Worm (Caenorhabditis elegans): Measurements from ENCODE around the gene his-74.
A peak's percentile ranks its signal among the peaks of the same experiment; 100 is the strongest.

The his-74 gene

DNA sequence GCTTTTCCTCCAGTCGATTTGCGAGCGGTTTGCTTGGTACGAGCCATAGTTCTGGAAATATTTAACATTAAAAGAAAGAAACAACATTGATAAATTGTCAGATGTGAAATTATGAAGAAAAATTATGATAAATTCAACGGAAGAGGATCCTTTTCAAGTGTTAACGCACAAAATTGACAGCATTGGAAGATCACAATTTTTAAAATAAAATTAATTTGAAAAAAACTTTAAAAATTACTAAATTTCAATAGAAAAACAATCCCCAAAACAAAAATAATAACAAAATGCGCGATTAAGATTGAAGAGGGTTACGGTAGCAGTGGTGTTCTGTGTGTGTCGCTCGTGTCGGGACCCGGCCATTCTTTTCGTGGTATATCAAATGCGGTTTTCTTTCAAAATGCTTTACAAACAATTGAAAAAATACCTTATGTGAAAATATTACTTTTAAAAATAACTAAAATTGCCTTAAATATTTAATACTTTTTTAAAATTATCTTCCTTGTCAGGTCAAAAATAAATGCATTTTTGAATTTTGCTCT lies at the start of gene his-74:
his-74 (minus strand) TSS at position 51 of the 539 bp plus-strand sequence.
- TF ChIP-seq athp-1 (tag; optimal IDR thresholded peaks at IDR 0.05) (no peak), mel-28 (tag; optimal IDR thresholded peaks at IDR 0.05; ENCODE audit: borderline replicate concordance) (no peak), B0336.3 (GFP tag; IDR thresholded peaks at IDR 0.05) (no peak), unc-130 (GFP tag; optimal IDR thresholded peaks at IDR 0.05) (no peak), B0261.1 (tag; optimal IDR thresholded peaks at IDR 0.05) (no peak), lsl-1 (GFP tag; optimal IDR thresholded peaks at IDR 0.05) (peak; percentile 88), rec-8 (tag; optimal IDR thresholded peaks at IDR 0.05) (no peak), F49E8.2 (tag; optimal IDR thresholded peaks at IDR 0.05; ENCODE audit: insufficient read depth) (no peak), nhr-80 (tag; optimal IDR thresholded peaks at IDR 0.05) (no peak), madf-6 (GFP tag; IDR thresholded peaks at IDR 0.05) (peak; percentile 84), nhr-120 (GFP tag; IDR thresholded peaks at IDR 0.05) (no peak), D2030.7 (GFP tag; IDR thresholded peaks at IDR 0.05) (peak; percentile 51; the same call in 1 of the 2 replicates), cebp-1 (GFP tag; IDR thresholded peaks at IDR 0.05) (no peak), cebp-1 (tag; optimal IDR thresholded peaks at IDR 0.05) (no peak), rcor-1 (GFP tag; IDR thresholded peaks at IDR 0.05) (no peak), madf-3 (GFP tag; IDR thresholded peaks at IDR 0.05) (no peak), hmg-1.2 (GFP tag; IDR thresholded peaks at IDR 0.05) (0 out of 2 replicates have a peak, but pooled peaks have one; percentile 9), snpc-4 (GFP tag; optimal IDR thresholded peaks at IDR 0.05) (no peak), snpc-4 (tag; optimal IDR thresholded peaks at IDR 0.05) (no peak), xnd-1 (tag; optimal IDR thresholded peaks at IDR 0.05) (peak; percentile 47), ekl-4 (GFP tag; IDR thresholded peaks at IDR 0.05) (no peak), attf-6 (GFP tag; IDR thresholded peaks at IDR 0.05) (no peak), ccch-3 (GFP tag; optimal IDR thresholded peaks at IDR 0.05) (no peak), F57A8.1 (GFP tag; optimal IDR thresholded peaks at IDR 0.05) (no peak), efl-1 (GFP tag; optimal IDR thresholded peaks at IDR 0.05) (no peak), F10E7.11 (tag; optimal IDR thresholded peaks at IDR 0.05) (no peak), madf-8 (GFP tag; conservative IDR thresholded peaks at IDR 0.05) (peak; percentile 34; the same call in 1 of the 2 replicates), zfh-2 (GFP tag; conservative IDR thresholded peaks at IDR 0.05) (no peak), dpff-1 (tag; optimal IDR thresholded peaks at IDR 0.05) (no peak), lin-54 (GFP tag; optimal IDR thresholded peaks at IDR 0.05) (peak; percentile 14), ceh-91 (GFP tag; IDR thresholded peaks at IDR 0.05) (0 out of 2 replicates have a peak, but pooled peaks have one; percentile 26), nfyb-1 (GFP tag; IDR thresholded peaks at IDR 0.05) (no peak), Y79H2A.3 (GFP tag; conservative IDR thresholded peaks at IDR 0.05) (no peak), aptf-3 (GFP tag; IDR thresholded peaks at IDR 0.05) (no peak), snpc-1.1 (tag; optimal IDR thresholded peaks at IDR 0.05; ENCODE audit: insufficient read depth) (no peak), snpc-3.4 (tag; optimal IDR thresholded peaks at IDR 0.05) (peak; percentile 15), F33H1.4 (GFP tag; IDR thresholded peaks at IDR 0.05) (peak; percentile 77), nhr-27 (tag; optimal IDR thresholded peaks at IDR 0.05) (no peak), aptf-2 (GFP tag; conservative IDR thresholded peaks at IDR 0.05) (no peak), F39B2.1 (GFP tag; IDR thresholded peaks at IDR 0.05) (no peak)

All from whole organism, young adult.